Worm (Caenorhabditis elegans): ENCODE data around the gene hgrs-1.
A peak's percentile ranks its signal among the peaks of the same experiment; 100 is the strongest.

The hgrs-1 gene

ce11 chrIV:8232428-8232827 is 26.6 kb upstream of the hgrs-1 start:
- TF ChIP-seq ceh-19 (GFP tag; optimal IDR thresholded peaks at IDR 0.05), result no peak
- no peak for TF ChIP-seq nhr-11 (tag; optimal IDR thresholded peaks at IDR 0.05)
- TF ChIP-seq unc-3 (GFP tag; conservative IDR thresholded peaks at IDR 0.05), result 0 out of 2 replicates have a peak, but pooled peaks have one; percentile 15
- TF ChIP-seq unc-3 (tag; optimal IDR thresholded peaks at IDR 0.05), result no peak
- TF ChIP-seq C38D4.7 (GFP tag; optimal IDR thresholded peaks at IDR 0.05), result no peak
- TF ChIP-seq tbx-2 (tag; optimal IDR thresholded peaks at IDR 0.05), result peak; percentile 12
- TF ChIP-seq K02D7.2 (tag; optimal IDR thresholded peaks at IDR 0.05), result no peak
- no peak for TF ChIP-seq npax-4 (tag; optimal IDR thresholded peaks at IDR 0.05)
- no peak for TF ChIP-seq madf-2 (tag; optimal IDR thresholded peaks at IDR 0.05)
- TF ChIP-seq zip-5 (tag; optimal IDR thresholded peaks at IDR 0.05), result no peak
- TF ChIP-seq mec-3 (tag; optimal IDR thresholded peaks at IDR 0.05; ENCODE audit: borderline replicate concordance), result no peak
- TF ChIP-seq ceh-18 (tag; optimal IDR thresholded peaks at IDR 0.05), result peak; percentile 41
- no peak for TF ChIP-seq odd-2 (tag; optimal IDR thresholded peaks at IDR 0.05)
- TF ChIP-seq lin-11 (tag; optimal IDR thresholded peaks at IDR 0.05), result no peak
- TF ChIP-seq dmd-4 (tag; optimal IDR thresholded peaks at IDR 0.05; ENCODE audit: borderline replicate concordance), result no peak
- TF ChIP-seq ceh-2 (tag; optimal IDR thresholded peaks at IDR 0.05), result no peak
- TF ChIP-seq nhr-232 (tag; optimal IDR thresholded peaks at IDR 0.05), result no peak
- no peak for TF ChIP-seq ahr-1 (tag; optimal IDR thresholded peaks at IDR 0.05)
- TF ChIP-seq fkh-10 (GFP tag; optimal IDR thresholded peaks at IDR 0.05), result no peak
- peak; percentile 74 for TF ChIP-seq hlh-30 (tag; optimal IDR thresholded peaks at IDR 0.05; ENCODE audit: insufficient read depth)
- TF ChIP-seq F13H6.1 (tag; optimal IDR thresholded peaks at IDR 0.05), result peak; percentile 16
- TF ChIP-seq ceh-24 (tag; optimal IDR thresholded peaks at IDR 0.05), result no peak
- TF ChIP-seq ceh-34 (tag; optimal IDR thresholded peaks at IDR 0.05), result peak; percentile 53
- no peak for TF ChIP-seq unc-42 (tag; optimal IDR thresholded peaks at IDR 0.05)
- no peak for TF ChIP-seq T23F11.4 (GFP tag; optimal IDR thresholded peaks at IDR 0.05)
- TF ChIP-seq fax-1 (tag; optimal IDR thresholded peaks at IDR 0.05), result no peak
- TF ChIP-seq ceh-31 (tag; optimal IDR thresholded peaks at IDR 0.05), result peak; percentile 26
- no peak for TF ChIP-seq ceh-9 (tag; optimal IDR thresholded peaks at IDR 0.05)
- no peak for TF ChIP-seq nfya-1 (tag; optimal IDR thresholded peaks at IDR 0.05)
- no peak for TF ChIP-seq ceh-14 (tag; optimal IDR thresholded peaks at IDR 0.05)

ce11 chrIV:8229523-8229922 is 23.7 kb upstream of the hgrs-1 start:
- no peak for TF ChIP-seq ceh-22 (tag; optimal IDR thresholded peaks at IDR 0.05)
- no peak for TF ChIP-seq ttx-3 (tag; optimal IDR thresholded peaks at IDR 0.05)
- TF ChIP-seq rnt-1 (tag; optimal IDR thresholded peaks at IDR 0.05), result peak; percentile 12
- no peak for TF ChIP-seq madf-2 (tag; optimal IDR thresholded peaks at IDR 0.05)
- peak; percentile 10 for TF ChIP-seq elt-2 (tag; optimal IDR thresholded peaks at IDR 0.05)
- peak; percentile 34 for TF ChIP-seq tbx-2 (tag; optimal IDR thresholded peaks at IDR 0.05)
- TF ChIP-seq che-1 (tag; optimal IDR thresholded peaks at IDR 0.05), result no peak
- peak; percentile 63 for TF ChIP-seq ceh-34 (tag; optimal IDR thresholded peaks at IDR 0.05)
- TF ChIP-seq F13H6.1 (tag; optimal IDR thresholded peaks at IDR 0.05), result peak; percentile 60
- no peak for TF ChIP-seq ceh-45 (GFP tag; IDR thresholded peaks at IDR 0.05)
- TF ChIP-seq ceh-31 (tag; optimal IDR thresholded peaks at IDR 0.05), result no peak
- no peak for TF ChIP-seq unc-42 (tag; optimal IDR thresholded peaks at IDR 0.05)
- peak; percentile 58 for TF ChIP-seq ceh-18 (tag; optimal IDR thresholded peaks at IDR 0.05)
- TF ChIP-seq pat-9 (tag; optimal IDR thresholded peaks at IDR 0.05), result no peak
- TF ChIP-seq pax-1 (tag; optimal IDR thresholded peaks at IDR 0.05), result no peak
- no peak for TF ChIP-seq lin-11 (tag; optimal IDR thresholded peaks at IDR 0.05)
- no peak for TF ChIP-seq npax-4 (tag; optimal IDR thresholded peaks at IDR 0.05)
- no peak for TF ChIP-seq T23F11.4 (GFP tag; optimal IDR thresholded peaks at IDR 0.05)
- TF ChIP-seq ets-4 (tag; optimal IDR thresholded peaks at IDR 0.05), result peak; percentile 21
- TF ChIP-seq ceh-30 (tag; optimal IDR thresholded peaks at IDR 0.05), result no peak
- TF ChIP-seq ceh-2 (tag; optimal IDR thresholded peaks at IDR 0.05), result peak; percentile 36
- peak; percentile 63 for TF ChIP-seq dve-1 (tag; optimal IDR thresholded peaks at IDR 0.05)
- peak; percentile 38 for TF ChIP-seq unc-55 (GFP tag; optimal IDR thresholded peaks at IDR 0.05)
- no peak for TF ChIP-seq lim-6 (tag; optimal IDR thresholded peaks at IDR 0.05)
- no peak for TF ChIP-seq pha-4 (tag; optimal IDR thresholded peaks at IDR 0.05)
- no peak for TF ChIP-seq odd-2 (tag; optimal IDR thresholded peaks at IDR 0.05)
- TF ChIP-seq pqm-1 (tag; optimal IDR thresholded peaks at IDR 0.05), result peak; percentile 77
- peak; percentile 19 for TF ChIP-seq nfya-1 (tag; optimal IDR thresholded peaks at IDR 0.05)
- no peak for TF ChIP-seq C38D4.7 (GFP tag; optimal IDR thresholded peaks at IDR 0.05)
- TF ChIP-seq ceh-14 (tag; optimal IDR thresholded peaks at IDR 0.05), result no peak
- no peak for TF ChIP-seq ceh-48 (tag; optimal IDR thresholded peaks at IDR 0.05)
- peak; percentile 37 for TF ChIP-seq hlh-6 (tag; optimal IDR thresholded peaks at IDR 0.05)
- TF ChIP-seq zip-5 (tag; optimal IDR thresholded peaks at IDR 0.05), result no peak
